Worm (Caenorhabditis elegans) whole organism, L4 larva: Measurements from ENCODE around the gene scc-3.

Experiments used
- dmd-9 ChIP-seq: fragments of 200-800 bp; sonication (Bioruptor generic); IDR thresholded peaks from 2 replicates; pipeline ENCODE4 v1.3.6; 2022; ENCODE audit warnings: missing genetic modification reagents, missing genetic modification characterization, missing compliant biosample characterization
- egl-27 ChIP-seq: sonication (generic microtip); optimal IDR thresholded peaks from 3 replicates; lab custom pipeline; 2017; ENCODE audit warnings: missing biosample characterization, missing genetic modification reagents, missing genetic modification characterization
- jun-1 ChIP-seq: fragments of 150-350 bp; optimal IDR thresholded peaks from 2 replicates; lab custom pipeline; 2014; ENCODE audit warnings: missing biosample characterization, missing genetic modification reagents, missing genetic modification characterization
- lim-7 ChIP-seq: fragments of 200-800 bp; sonication (Bioruptor generic); IDR thresholded peaks from 2 replicates; pipeline ENCODE4 v1.3.6; 2022; ENCODE audit warnings: missing genetic modification characterization, missing compliant biosample characterization

DNA sequence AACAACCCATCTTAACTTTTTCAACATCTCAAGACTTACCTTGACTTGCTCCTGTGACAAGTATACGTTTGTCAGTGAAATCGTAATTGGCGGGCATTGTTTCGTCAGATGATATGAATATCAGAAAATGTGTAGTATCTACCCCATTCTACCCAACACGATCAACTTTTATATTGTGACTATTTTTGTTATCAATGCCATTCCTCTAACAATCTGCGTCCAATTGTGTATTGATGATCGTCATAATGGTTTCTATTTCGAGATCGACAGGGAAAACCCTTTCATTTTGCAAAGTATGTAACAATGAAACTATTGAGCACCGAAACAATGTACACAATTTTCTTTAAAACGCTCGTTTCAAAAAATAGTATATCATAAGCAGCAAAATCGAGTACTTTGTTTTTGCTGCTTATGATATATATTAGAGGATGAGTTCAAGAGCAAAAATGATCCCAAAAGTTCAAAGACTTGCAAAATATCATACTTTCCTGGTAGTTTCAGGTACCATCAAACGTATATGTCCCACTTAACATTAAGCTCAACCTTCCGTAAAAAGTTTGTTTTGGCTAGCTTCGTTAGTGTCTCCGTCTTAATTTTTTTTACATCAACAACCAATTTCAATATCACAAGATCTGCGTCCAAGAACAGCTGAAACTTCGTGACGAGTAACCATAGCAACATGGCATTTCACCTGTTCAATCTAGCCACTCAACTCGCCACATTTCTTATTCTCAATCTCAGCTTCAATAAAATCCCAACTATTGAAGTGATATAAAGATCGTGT is 30.1 kb upstream of the scc-3 start, which contains the start of the genes dhs-21 and xbx-9:
- TF ChIP-seq lim-7 (GFP tag; lab: Robert Waterston, UW) (no peak), jun-1 (tag; lab: Kevin White, UChicago) (no peak), egl-27 (tag; lab: Kevin White, UChicago) (no peak), dmd-9 (GFP tag; lab: Robert Waterston, UW) (no peak)
